Fruit fly (Drosophila melanogaster) whole organism, embryonic: Measurements from ENCODE around the gene CG17633.

Experiments used
- Antp ChIP-seq: fragments of 200-800 bp; sonication (Bioruptor generic); optimal IDR thresholded peaks from 3 replicates; lab custom pipeline; 2016; ENCODE audit warnings: missing biosample characterization, missing genetic modification characterization
- Atf3 ChIP-seq: fragments of 200-800 bp; sonication (Bioruptor generic); optimal IDR thresholded peaks from 3 replicates; lab custom pipeline; 2016; ENCODE audit warnings: missing biosample characterization, missing genetic modification characterization
- BEAF-32 ChIP-seq: fragments of 200-800 bp; sonication (Bioruptor generic); optimal IDR thresholded peaks from 3 replicates; lab custom pipeline; 2017; ENCODE audit warnings: missing biosample characterization, missing genetic modification characterization, mild to moderate bottlenecking, moderate library complexity, missing genetic modification reagents
- CG10321 ChIP-seq: fragments of 200-800 bp; sonication (Bioruptor generic); IDR thresholded peaks from 2 replicates; pipeline ENCODE4 v1.3.6; 2022; ENCODE audit warnings: missing biosample characterization, missing genetic modification characterization
- CG10959 ChIP-seq: fragments of 200-800 bp; sonication (Bioruptor generic); IDR thresholded peaks from 2 replicates; pipeline ENCODE4 v1.3.6; 2022; ENCODE audit warnings: missing biosample characterization, missing genetic modification characterization
- CG11504 ChIP-seq: fragments of 200-800 bp; sonication (Bioruptor generic); optimal IDR thresholded peaks from 3 replicates; lab custom pipeline; 2019; ENCODE audit warnings: missing biosample characterization, mild to moderate bottlenecking, missing genetic modification characterization, moderate library complexity
- CG11560 ChIP-seq: fragments of 200-800 bp; sonication (Bioruptor generic); IDR thresholded peaks from 3 replicates; pipeline ENCODE4 v1.3.6; 2022; ENCODE audit warnings: missing biosample characterization, missing genetic modification characterization
- CG12219 ChIP-seq: fragments of 200-800 bp; sonication (Bioruptor generic); optimal IDR thresholded peaks from 3 replicates; lab custom pipeline; 2018; ENCODE audit warnings: missing biosample characterization, mild to moderate bottlenecking, missing genetic modification characterization
- CG12391 ChIP-seq: fragments of 200-800 bp; sonication (Bioruptor generic); optimal IDR thresholded peaks from 3 replicates; lab custom pipeline; 2018; ENCODE audit warnings: missing biosample characterization, mild to moderate bottlenecking, missing genetic modification characterization, moderate library complexity
- CG12942 ChIP-seq: fragments of 200-800 bp; sonication (Bioruptor generic); optimal IDR thresholded peaks from 3 replicates; lab custom pipeline; 2016; ENCODE audit warnings: missing biosample characterization, missing genetic modification characterization
- CG13296 ChIP-seq: fragments of 200-800 bp; sonication (Bioruptor generic); optimal IDR thresholded peaks from 3 replicates; lab custom pipeline; 2018; ENCODE audit warnings: missing biosample characterization, mild to moderate bottlenecking, missing genetic modification characterization
- CG13775 ChIP-seq: fragments of 200-800 bp; sonication (Bioruptor generic); optimal IDR thresholded peaks from 3 replicates; lab custom pipeline; 2017; ENCODE audit warnings: missing biosample characterization, mild to moderate bottlenecking, missing genetic modification characterization
- CG14050 ChIP-seq: fragments of 200-800 bp; sonication (Bioruptor generic); IDR thresholded peaks from 3 replicates; pipeline ENCODE4 v1.3.6; 2022; ENCODE audit warnings: missing biosample characterization, missing genetic modification characterization
- CG15479 ChIP-seq: fragments of 200-800 bp; sonication (Bioruptor generic); optimal IDR thresholded peaks from 3 replicates; lab custom pipeline; 2019; ENCODE audit warnings: missing biosample characterization, mild to moderate bottlenecking, missing genetic modification characterization, moderate library complexity
- CG1603 ChIP-seq: fragments of 200-800 bp; sonication (Bioruptor generic); optimal IDR thresholded peaks from 2 replicates; lab custom pipeline; 2019; ENCODE audit warnings: missing biosample characterization, mild to moderate bottlenecking, missing genetic modification characterization, moderate library complexity
- CG18764 ChIP-seq: fragments of 200-800 bp; sonication (Bioruptor generic); optimal IDR thresholded peaks from 3 replicates; lab custom pipeline; 2016; ENCODE audit warnings: missing biosample characterization, missing genetic modification characterization
- CG34224 ChIP-seq: fragments of 200-800 bp; sonication (Bioruptor generic); IDR thresholded peaks from 3 replicates; pipeline ENCODE4 v1.3.6; 2022; ENCODE audit warnings: missing biosample characterization, missing genetic modification characterization; ENCODE audit not compliant: partially characterized antibody
- CG3726 ChIP-seq: fragments of 200-800 bp; sonication (Bioruptor generic); IDR thresholded peaks from 3 replicates; pipeline ENCODE4, ENCODE4 v1.3.6; 2022; ENCODE audit warnings: missing biosample characterization, missing genetic modification characterization
- CG4730 ChIP-seq: fragments of 200-800 bp; sonication (Bioruptor generic); IDR thresholded peaks from 2 replicates; pipeline ENCODE4 v1.3.6; 2022; ENCODE audit warnings: missing biosample characterization, missing genetic modification characterization
- CG6683 ChIP-seq: fragments of 200-800 bp; sonication (Bioruptor generic); optimal IDR thresholded peaks from 2 replicates; lab custom pipeline; 2017; ENCODE audit warnings: missing biosample characterization, mild to moderate bottlenecking, missing genetic modification characterization, missing genetic modification reagents
- CG8281 ChIP-seq: fragments of 200-800 bp; sonication (Bioruptor generic); optimal IDR thresholded peaks from 2 replicates; lab custom pipeline; 2018; ENCODE audit warnings: missing biosample characterization, mild to moderate bottlenecking, missing genetic modification characterization, moderate library complexity
- Deaf1 ChIP-seq: fragments of 200-800 bp; optimal IDR thresholded peaks from 3 replicates; lab custom pipeline; 2019; ENCODE audit warnings: missing biosample characterization, mild to moderate bottlenecking, missing genetic modification characterization, moderate library complexity
- Dll ChIP-seq: fragments of 200-800 bp; sonication (Bioruptor generic); IDR thresholded peaks from 4 replicates; pipeline ENCODE4 v1.3.6; 2022; ENCODE audit warnings: missing biosample characterization, missing genetic modification characterization; ENCODE audit not compliant: partially characterized antibody
- ERR ChIP-seq: fragments of 200-800 bp; sonication (Bioruptor generic); optimal IDR thresholded peaks from 2 replicates; lab custom pipeline; 2016; ENCODE audit warnings: missing biosample characterization, missing genetic modification characterization
- Ets65A ChIP-seq: fragments of 200-800 bp; sonication (Bioruptor generic); peaks from one replicate; lab custom pipeline; 2016; ENCODE audit warnings: missing biosample characterization, missing genetic modification characterization
- H15 ChIP-seq: fragments of 200-800 bp; sonication (Bioruptor generic); IDR thresholded peaks from 3 replicates; pipeline ENCODE4 v1.3.6; 2022; ENCODE audit warnings: missing biosample characterization, missing genetic modification characterization
- Hmx ChIP-seq: fragments of 200-800 bp; sonication (Bioruptor generic); optimal IDR thresholded peaks from 2 replicates; lab custom pipeline; 2016; ENCODE audit warnings: missing biosample characterization, missing genetic modification characterization
- Hr3 ChIP-seq: fragments of 200-800 bp; sonication (Bioruptor generic); optimal IDR thresholded peaks from 3 replicates; lab custom pipeline; 2016; ENCODE audit warnings: missing biosample characterization, missing genetic modification characterization
- NC2α ChIP-seq: fragments of 200-800 bp; sonication (Bioruptor generic); optimal IDR thresholded peaks from 2 replicates; lab custom pipeline; 2016; ENCODE audit warnings: missing biosample characterization, missing genetic modification characterization
- Nf-YC ChIP-seq: fragments of 200-800 bp; optimal IDR thresholded peaks from 3 replicates; lab custom pipeline; 2019; ENCODE audit warnings: missing biosample characterization, mild to moderate bottlenecking, missing genetic modification characterization, moderate library complexity
- Opbp ChIP-seq: fragments of 200-800 bp; sonication (Bioruptor generic); IDR thresholded peaks from 3 replicates; pipeline ENCODE4 v1.3.6; 2022; ENCODE audit warnings: missing biosample characterization, missing genetic modification characterization; ENCODE audit not compliant: partially characterized antibody
- Pdp1 ChIP-seq, 2 experiments: fragments of 200-800 bp; sonication (Bioruptor generic); optimal IDR thresholded peaks; 3 replicates each; lab custom pipeline; 2016; ENCODE audit warnings: missing biosample characterization in 2 of 2, missing genetic modification characterization in 2 of 2, mild to moderate bottlenecking in 1 of 2, moderate library complexity in 1 of 2
- Usf ChIP-seq: fragments of 200-800 bp; sonication (Bioruptor generic); optimal IDR thresholded peaks from 2 replicates; lab custom pipeline; 2017; ENCODE audit warnings: missing genotype, missing biosample characterization, missing genetic modification characterization
- bsh ChIP-seq, 2 experiments: fragments of 200-800 bp; sonication (Bioruptor generic); optimal IDR thresholded peaks; 2 replicates each; lab custom pipeline; 2017 to 2018; ENCODE audit warnings: mild to moderate bottlenecking in 2 of 2, missing biosample characterization in 2 of 2, missing genetic modification characterization in 2 of 2, moderate library complexity in 1 of 2
- da ChIP-seq: fragments of 200-800 bp; sonication (Bioruptor generic); optimal IDR thresholded peaks from 2 replicates; lab custom pipeline; 2016; ENCODE audit warnings: missing biosample characterization, missing genetic modification characterization
- fd102C ChIP-seq: fragments of 200-800 bp; sonication (Bioruptor generic); optimal IDR thresholded peaks from 2 replicates; lab custom pipeline; 2018; ENCODE audit warnings: missing biosample characterization, mild to moderate bottlenecking, missing genetic modification characterization, moderate library complexity
- gem ChIP-seq: fragments of 200-800 bp; sonication (Bioruptor generic); optimal IDR thresholded peaks from 2 replicates; lab custom pipeline; 2019; ENCODE audit warnings: missing biosample characterization, mild to moderate bottlenecking, missing genetic modification characterization, moderate library complexity
- jumu ChIP-seq: fragments of 200-800 bp; sonication (Bioruptor generic); optimal IDR thresholded peaks from 3 replicates; lab custom pipeline; 2016; ENCODE audit warnings: missing biosample characterization, missing genetic modification characterization
- kay ChIP-seq: fragments of 200-800 bp; sonication (Bioruptor generic); optimal IDR thresholded peaks from 2 replicates; lab custom pipeline; 2016; ENCODE audit warnings: missing biosample characterization, missing genetic modification characterization
- nom ChIP-seq: fragments of 200-800 bp; sonication (Bioruptor generic); optimal IDR thresholded peaks from 2 replicates; lab custom pipeline; 2017; ENCODE audit warnings: missing biosample characterization, missing genetic modification characterization, mild to moderate bottlenecking, moderate library complexity, missing genetic modification reagents
- peb ChIP-seq: fragments of 200-800 bp; sonication (Bioruptor generic); IDR thresholded peaks from 2 replicates; pipeline ENCODE4 v1.3.6; 2022; ENCODE audit warnings: missing biosample characterization, missing genetic modification characterization
- pita ChIP-seq: fragments of 200-800 bp; sonication (Bioruptor generic); optimal IDR thresholded peaks from 2 replicates; lab custom pipeline; 2017; ENCODE audit warnings: missing biosample characterization, mild to moderate bottlenecking, missing genetic modification characterization
- slou ChIP-seq: fragments of 200-800 bp; sonication (Bioruptor generic); optimal IDR thresholded peaks from 3 replicates; lab custom pipeline; 2016; ENCODE audit warnings: missing biosample characterization, missing genetic modification characterization
- sob ChIP-seq: fragments of 200-800 bp; sonication (Bioruptor generic); IDR thresholded peaks from 2 replicates; pipeline ENCODE4 v1.3.6; 2022; ENCODE audit warnings: missing biosample characterization, missing genetic modification characterization
- sqz ChIP-seq: fragments of 200-800 bp; sonication (Bioruptor generic); optimal IDR thresholded peaks from 3 replicates; lab custom pipeline; 2018; ENCODE audit warnings: missing biosample characterization, mild to moderate bottlenecking, missing genetic modification characterization
- tap ChIP-seq: fragments of 200-800 bp; optimal IDR thresholded peaks from 3 replicates; lab custom pipeline; 2019; ENCODE audit warnings: missing biosample characterization, mild to moderate bottlenecking, missing genetic modification characterization, moderate library complexity
- yki ChIP-seq: fragments of >200 bp; optimal IDR thresholded peaks from 3 replicates; lab custom pipeline; 2018
- zen ChIP-seq: fragments of 200-800 bp; sonication (Bioruptor generic); optimal IDR thresholded peaks from 3 replicates; lab custom pipeline; 2018; ENCODE audit warnings: missing biosample characterization, mild to moderate bottlenecking, missing genetic modification characterization, moderate library complexity

Gene CG17633

dm6 chr2L:9779147-9779546 is 10.3 kb downstream of the CG17633 start (continued):
- TF ChIP-seq bsh (GFP tag; optimal IDR thresholded peaks at IDR 0.05; lab: Kevin White, UChicago) (peak in 1 of 2 experiments; percentile 32), CG4730 (GFP tag; lab: Robert Waterston, UW) (no peak), Dll (GFP tag; lab: Robert Waterston, UW) (no peak), nom (no peak), CG13296 (GFP tag; lab: Kevin White, UChicago) (peak; percentile 0), H15 (no peak)

dm6 chr2L:9779754-9780153 is 10.9 kb downstream of the CG17633 start:
- TF ChIP-seq CG14050 (GFP tag; lab: Robert Waterston, UW): no peak
- peak; percentile 20 for TF ChIP-seq Deaf1 (tag; lab: Kevin White, UChicago)
- TF ChIP-seq nom: peak; percentile 33
- peak; percentile 60 for TF ChIP-seq Ets65A (GFP tag; lab: Kevin White, UChicago)
- no peak for TF ChIP-seq CG3726

- peak; percentile 17 for TF ChIP-seq CG13775
- no peak for TF ChIP-seq BEAF-32 (GFP tag; lab: Kevin White, UChicago)
- TF ChIP-seq fd102C (GFP tag; lab: Kevin White, UChicago): no peak
- TF ChIP-seq Hmx: no peak
- TF ChIP-seq tap (tag; lab: Kevin White, UChicago): no peak
- TF ChIP-seq CG11504 (tag; lab: Kevin White, UChicago): no peak
- no peak for TF ChIP-seq CG10321 (GFP tag; lab: Robert Waterston, UW)
- no peak for TF ChIP-seq gem
- peak; percentile 24 for TF ChIP-seq Antp
- no peak for TF ChIP-seq Atf3 (GFP tag; lab: Kevin White, UChicago)
- TF ChIP-seq CG1603 (tag; lab: Kevin White, UChicago): no peak
- no peak for TF ChIP-seq pita (GFP tag; lab: Kevin White, UChicago)
- TF ChIP-seq yki (lab: Kevin White, UChicago): peak; percentile 86
- TF ChIP-seq Nf-YC (tag; lab: Kevin White, UChicago): peak; percentile 56
- TF ChIP-seq Opbp (GFP tag; lab: Robert Waterston, UW): 0 out of 3 replicates have a peak, but pooled peaks have one; percentile 53
- TF ChIP-seq NC2α (GFP tag; lab: Kevin White, UChicago): peak; percentile 28
- peak; percentile 74 for TF ChIP-seq CG34224
- TF ChIP-seq kay (GFP tag; lab: Kevin White, UChicago): no peak
- TF ChIP-seq CG12391 (tag; lab: Kevin White, UChicago): no peak
- TF ChIP-seq CG12942 (GFP tag; lab: Kevin White, UChicago): no peak
- TF ChIP-seq CG18764: no peak
- TF ChIP-seq CG15479 (GFP tag; lab: Kevin White, UChicago): no peak
- no peak for TF ChIP-seq CG8281 (tag; lab: Kevin White, UChicago)
- TF ChIP-seq zen: no peak
- TF ChIP-seq CG11560 (tag; lab: Robert Waterston, UW): no peak
- TF ChIP-seq Hr3 (GFP tag; lab: Kevin White, UChicago): no peak
- peak in 1 of 2 experiments; percentile 80 for TF ChIP-seq Pdp1 (GFP tag; optimal IDR thresholded peaks at IDR 0.05; lab: Kevin White, UChicago)
- peak; percentile 25 for TF ChIP-seq sqz (GFP tag; lab: Kevin White, UChicago)
- no peak for TF ChIP-seq da
- TF ChIP-seq sob (GFP tag; lab: Robert Waterston, UW): peak; percentile 68; the same call in 1 of the 2 replicates
- TF ChIP-seq peb (GFP tag; lab: Robert Waterston, UW): no peak
- no peak for TF ChIP-seq CG10959 (GFP tag; lab: Robert Waterston, UW)
- TF ChIP-seq CG6683 (GFP tag; lab: Kevin White, UChicago): peak; percentile 20
- TF ChIP-seq ERR (GFP tag; lab: Kevin White, UChicago): peak; percentile 28
- no peak for TF ChIP-seq Usf
- TF ChIP-seq CG12219: peak; percentile 24
- TF ChIP-seq slou: no peak
- no peak for TF ChIP-seq jumu
- peak; percentile 56; the same call in 2 of the 4 replicates for TF ChIP-seq Dll (GFP tag; lab: Robert Waterston, UW)
Measured at dm6 chr2L:9782176-9782581, 13.3 kb downstream of the CG17633 start, which contains the start of gene IP3K1. Gene IP3K1, plus strand, starts transcription at chr2L:9782384.
